Fruit fly (Drosophila melanogaster) whole organism, embryonic: ENCODE results near the gene CG12998.

Experiments
- Blimp-1 ChIP-seq: fragments of 200-800 bp; sonication (Bioruptor generic); optimal IDR thresholded peaks from 3 replicates; lab custom pipeline; 2018; ENCODE audit warnings: missing biosample characterization, missing genetic modification characterization, mild to moderate bottlenecking, moderate library complexity, missing genetic modification reagents
- Bteb2 ChIP-seq: fragments of 200-800 bp; sonication (Bioruptor generic); optimal IDR thresholded peaks from 2 replicates; lab custom pipeline; 2016; ENCODE audit warnings: missing biosample characterization, missing genetic modification characterization
- CG10274 ChIP-seq: fragments of 200-800 bp; sonication (Bioruptor generic); optimal IDR thresholded peaks from 3 replicates; lab custom pipeline; 2017; ENCODE audit warnings: missing biosample characterization, mild to moderate bottlenecking, missing genetic modification characterization
- CG10462 ChIP-seq: fragments of 200-800 bp; sonication (Bioruptor generic); optimal IDR thresholded peaks from 2 replicates; lab custom pipeline; 2016; ENCODE audit warnings: missing biosample characterization, missing genetic modification characterization
- CG11504 ChIP-seq: fragments of 200-800 bp; sonication (Bioruptor generic); optimal IDR thresholded peaks from 3 replicates; lab custom pipeline; 2019; ENCODE audit warnings: missing biosample characterization, mild to moderate bottlenecking, missing genetic modification characterization, moderate library complexity
- CG11723 ChIP-seq: fragments of 200-800 bp; sonication (Bioruptor generic); optimal IDR thresholded peaks from 2 replicates; lab custom pipeline; 2017; ENCODE audit warnings: missing biosample characterization, mild to moderate bottlenecking, missing genetic modification characterization
- CG12104 ChIP-seq: fragments of 200-800 bp; sonication (Bioruptor generic); optimal IDR thresholded peaks from 3 replicates; lab custom pipeline; 2016; ENCODE audit warnings: missing biosample characterization, missing genetic modification characterization
- CG1233 ChIP-seq: fragments of 200-800 bp; sonication (Bioruptor generic); optimal IDR thresholded peaks from 4 replicates; lab custom pipeline; 2018; ENCODE audit warnings: missing biosample characterization, mild to moderate bottlenecking, missing genetic modification characterization
- CG13287 ChIP-seq: fragments of 200-800 bp; sonication (Bioruptor generic); IDR thresholded peaks from 2 replicates; pipeline ENCODE4 v1.3.6; 2022; ENCODE audit warnings: missing biosample characterization, missing genetic modification characterization; ENCODE audit not compliant: partially characterized antibody
- CG13775 ChIP-seq: fragments of 200-800 bp; sonication (Bioruptor generic); optimal IDR thresholded peaks from 3 replicates; lab custom pipeline; 2017; ENCODE audit warnings: missing biosample characterization, mild to moderate bottlenecking, missing genetic modification characterization
- CG13894 ChIP-seq: fragments of 200-800 bp; sonication (Bioruptor generic); optimal IDR thresholded peaks from 3 replicates; lab custom pipeline; 2018; ENCODE audit warnings: missing biosample characterization, mild to moderate bottlenecking, missing genetic modification characterization, moderate library complexity
- CG14050 ChIP-seq: fragments of 200-800 bp; sonication (Bioruptor generic); IDR thresholded peaks from 3 replicates; pipeline ENCODE4 v1.3.6; 2022; ENCODE audit warnings: missing biosample characterization, missing genetic modification characterization
- CG15011 ChIP-seq: fragments of 200-800 bp; sonication (Bioruptor generic); optimal IDR thresholded peaks from 3 replicates; lab custom pipeline; 2018; ENCODE audit warnings: missing biosample characterization, mild to moderate bottlenecking, missing genetic modification characterization
- CG1603 ChIP-seq: fragments of 200-800 bp; sonication (Bioruptor generic); optimal IDR thresholded peaks from 2 replicates; lab custom pipeline; 2019; ENCODE audit warnings: missing biosample characterization, mild to moderate bottlenecking, missing genetic modification characterization, moderate library complexity
- CG16813 ChIP-seq: fragments of 200-800 bp; sonication (Bioruptor generic); IDR thresholded peaks from 3 replicates; pipeline ENCODE4 v1.3.6; 2022; ENCODE audit warnings: missing biosample characterization, missing genetic modification characterization; ENCODE audit not compliant: partially characterized antibody
- CG16863 ChIP-seq: fragments of 200-800 bp; sonication (Bioruptor generic); optimal IDR thresholded peaks from 3 replicates; lab custom pipeline; 2016; ENCODE audit warnings: missing biosample characterization, missing genetic modification characterization
- CG17328 ChIP-seq: fragments of 200-800 bp; sonication (Bioruptor generic); IDR thresholded peaks from 2 replicates; pipeline ENCODE4 v1.3.6; 2022; ENCODE audit warnings: missing biosample characterization, missing genetic modification characterization
- CG2116 ChIP-seq: fragments of 200-800 bp; sonication (Bioruptor generic); optimal IDR thresholded peaks from 3 replicates; lab custom pipeline; 2018; ENCODE audit warnings: missing biosample characterization, mild to moderate bottlenecking, missing genetic modification characterization
- CG3065 ChIP-seq: fragments of 200-800 bp; sonication (Bioruptor generic); optimal IDR thresholded peaks from 2 replicates; lab custom pipeline; 2016; ENCODE audit warnings: missing biosample characterization, missing genetic modification characterization
- CG6272 ChIP-seq: fragments of 200-800 bp; sonication (Bioruptor generic); IDR thresholded peaks from 2 replicates; pipeline ENCODE4 v1.3.6; 2022; ENCODE audit warnings: missing biosample characterization, missing genetic modification characterization
- CG6765 ChIP-seq: fragments of 200-800 bp; sonication (Bioruptor generic); optimal IDR thresholded peaks from 3 replicates; lab custom pipeline; 2017; ENCODE audit warnings: missing biosample characterization, mild to moderate bottlenecking, missing genetic modification characterization
- CG7786 ChIP-seq: fragments of 200-800 bp; sonication (Bioruptor generic); optimal IDR thresholded peaks from 2 replicates; lab custom pipeline; 2016; ENCODE audit warnings: missing biosample characterization, missing genetic modification characterization
- Doc2 ChIP-seq: fragments of 200-800 bp; sonication (Bioruptor generic); IDR thresholded peaks from 2 replicates; pipeline ENCODE4 v1.3.6; 2022; ENCODE audit warnings: missing biosample characterization, missing genetic modification characterization
- Doc3 ChIP-seq: fragments of 200-800 bp; sonication (Bioruptor generic); IDR thresholded peaks from 3 replicates; pipeline ENCODE4 v1.3.6; 2022; ENCODE audit warnings: missing biosample characterization, missing genetic modification characterization; ENCODE audit not compliant: partially characterized antibody
- GATAe ChIP-seq: fragments of 200-800 bp; sonication (Bioruptor generic); conservative IDR thresholded peaks from 2 replicates; pipeline ENCODE4 v1.3.6; 2022; ENCODE audit warnings: missing biosample characterization, missing genetic modification characterization
- Hr51 ChIP-seq, 2 experiments: fragments of 200-800 bp; sonication (Bioruptor generic); optimal IDR thresholded peaks; 2 replicates in 1 of 2; 3 replicates in 1 of 2; lab custom pipeline; 2016 to 2018; ENCODE audit warnings: missing biosample characterization in 2 of 2, missing genetic modification characterization in 2 of 2, mild to moderate bottlenecking in 1 of 2, moderate library complexity in 1 of 2
- MTF-1 ChIP-seq: fragments of 200-800 bp; sonication (Bioruptor generic); optimal IDR thresholded peaks from 2 replicates; lab custom pipeline; 2018; ENCODE audit warnings: missing biosample characterization, mild to moderate bottlenecking, missing genetic modification characterization, borderline replicate concordance
- Mrtf ChIP-seq: fragments of 200-800 bp; sonication (Bioruptor generic); IDR thresholded peaks from 3 replicates; pipeline ENCODE4 v1.3.6; 2022; ENCODE audit warnings: missing biosample characterization, missing genetic modification characterization
- NC2β ChIP-seq: fragments of 200-800 bp; sonication (Bioruptor generic); optimal IDR thresholded peaks from 2 replicates; lab custom pipeline; 2016; ENCODE audit warnings: missing biosample characterization, missing genetic modification characterization
- Sry-β ChIP-seq: fragments of 200-800 bp; sonication (Bioruptor generic); optimal IDR thresholded peaks from 2 replicates; lab custom pipeline; 2018; ENCODE audit warnings: missing biosample characterization, mild to moderate bottlenecking, missing genetic modification characterization, moderate library complexity
- Stat92E ChIP-seq, 3 experiments: fragments of >200 bp in 2 of 3; fragments of 200-800 bp in 1 of 3; sonication (Bioruptor generic) in 1 of 3; optimal IDR thresholded peaks; 2 replicates each; lab custom pipeline; 2017 to 2019; ENCODE audit warnings: missing biosample characterization in 3 of 3, missing genetic modification characterization in 3 of 3, mild to moderate bottlenecking in 1 of 3, moderate library complexity in 1 of 3
- abd-A ChIP-seq: fragments of 200-800 bp; sonication (Bioruptor generic); optimal IDR thresholded peaks from 3 replicates; lab custom pipeline; 2019; ENCODE audit warnings: missing biosample characterization, mild to moderate bottlenecking, missing genetic modification characterization, moderate library complexity
- bigmax ChIP-seq: fragments of 200-800 bp; sonication (Bioruptor generic); optimal IDR thresholded peaks from 2 replicates; lab custom pipeline; 2018; ENCODE audit warnings: missing biosample characterization, mild to moderate bottlenecking, missing genetic modification characterization
- cwo ChIP-seq: fragments of 200-800 bp; sonication (Bioruptor generic); optimal IDR thresholded peaks from 3 replicates; lab custom pipeline; 2017; ENCODE audit warnings: missing biosample characterization, missing genetic modification characterization, mild to moderate bottlenecking, moderate library complexity, missing genetic modification reagents
- emc ChIP-seq: fragments of 200-800 bp; sonication (Bioruptor generic); optimal IDR thresholded peaks from 2 replicates; lab custom pipeline; 2016; ENCODE audit warnings: missing biosample characterization, missing genetic modification characterization
- en ChIP-seq: fragments of 200-800 bp; sonication (Bioruptor generic); optimal IDR thresholded peaks from 2 replicates; lab custom pipeline; 2016; ENCODE audit warnings: missing biosample characterization, missing genetic modification characterization
- ewg ChIP-seq: fragments of 200-800 bp; sonication (Bioruptor generic); optimal IDR thresholded peaks from 3 replicates; lab custom pipeline; 2017; ENCODE audit warnings: mild to moderate bottlenecking, missing biosample characterization, missing genetic modification reagents, missing genetic modification characterization
- fu2 ChIP-seq: fragments of 200-800 bp; sonication (Bioruptor generic); optimal IDR thresholded peaks from 2 replicates; lab custom pipeline; 2016; ENCODE audit warnings: missing biosample characterization, missing genetic modification characterization
- gsb-n ChIP-seq: fragments of 200-800 bp; sonication (Bioruptor generic); optimal IDR thresholded peaks from 3 replicates; lab custom pipeline; 2018; ENCODE audit warnings: missing biosample characterization, mild to moderate bottlenecking, missing genetic modification characterization
- mld ChIP-seq: fragments of 200-800 bp; sonication (Bioruptor generic); IDR thresholded peaks from 3 replicates; pipeline ENCODE4 v1.3.6; 2022; ENCODE audit warnings: missing biosample characterization, missing genetic modification characterization; ENCODE audit not compliant: partially characterized antibody
- nerfin-1 ChIP-seq: fragments of 200-800 bp; sonication (Bioruptor generic); optimal IDR thresholded peaks from 3 replicates; lab custom pipeline; 2019; ENCODE audit warnings: missing biosample characterization, mild to moderate bottlenecking, missing genetic modification characterization, moderate library complexity
- pan ChIP-seq, 4 experiments: fragments of >200 bp in 3 of 4; fragments of 200-800 bp in 1 of 4; sonication (Bioruptor generic) in 1 of 4; optimal IDR thresholded peaks in 3 of 4; IDR thresholded peaks in 1 of 4; 2 replicates each; pipeline versions ENCODE4 v1.3.6 to Lab custom; 2017 to 2022; ENCODE audit warnings: missing biosample characterization in 2 of 4, missing genetic modification characterization in 2 of 4, mixed read lengths in 1 of 4
- slou ChIP-seq: fragments of 200-800 bp; sonication (Bioruptor generic); optimal IDR thresholded peaks from 3 replicates; lab custom pipeline; 2016; ENCODE audit warnings: missing biosample characterization, missing genetic modification characterization
- vnd ChIP-seq: fragments of 200-800 bp; sonication (Bioruptor generic); IDR thresholded peaks from 3 replicates; pipeline ENCODE4 v1.3.6; 2022; ENCODE audit warnings: missing biosample characterization, missing genetic modification characterization; ENCODE audit not compliant: partially characterized antibody
- wek ChIP-seq: fragments of 200-800 bp; sonication (Bioruptor generic); optimal IDR thresholded peaks from 3 replicates; lab custom pipeline; 2018; ENCODE audit warnings: missing biosample characterization, mild to moderate bottlenecking, missing genetic modification characterization, moderate library complexity
- z ChIP-seq: fragments of 200-800 bp; sonication (Bioruptor generic); IDR thresholded peaks from 3 replicates; pipeline ENCODE4 v1.3.6; 2022; ENCODE audit warnings: missing biosample characterization, missing genetic modification characterization
- zen ChIP-seq: fragments of 200-800 bp; sonication (Bioruptor generic); optimal IDR thresholded peaks from 3 replicates; lab custom pipeline; 2018; ENCODE audit warnings: missing biosample characterization, mild to moderate bottlenecking, missing genetic modification characterization, moderate library complexity

CG12998 gene

dm6 chrX:17181264-17182198 is 36.9 kb upstream of the CG12998 start (continued):
- no peak for TF ChIP-seq emc
- TF ChIP-seq GATAe (GFP tag; lab: Robert Waterston, UW) = no peak
- no peak for TF ChIP-seq bigmax
- TF ChIP-seq CG13775 (GFP tag; lab: Kevin White, UChicago) = peak; percentile 1
- TF ChIP-seq Blimp-1 (GFP tag; lab: Kevin White, UChicago) = peak; percentile 92
- no peak for TF ChIP-seq CG12104 (GFP tag; lab: Kevin White, UChicago)
- TF ChIP-seq CG1233 (GFP tag; lab: Kevin White, UChicago) = peak; percentile 6
- no peak for TF ChIP-seq Doc2 (GFP tag; lab: Robert Waterston, UW)
- TF ChIP-seq Doc3 = no peak
- no peak for TF ChIP-seq Stat92E (GFP tag; optimal IDR thresholded peaks at IDR 0.05; lab: Kevin White, UChicago)
- TF ChIP-seq CG13287 = no peak
- TF ChIP-seq CG16813 (GFP tag; lab: Robert Waterston, UW) = no peak
- peak; percentile 6 for TF ChIP-seq zen (tag; lab: Kevin White, UChicago)
- TF ChIP-seq MTF-1 (GFP tag; lab: Kevin White, UChicago) = no peak
- TF ChIP-seq fu2 (GFP tag; lab: Kevin White, UChicago) = no peak
- no peak for TF ChIP-seq CG2116 (GFP tag; lab: Kevin White, UChicago)
- peak; percentile 38; the same call in 1 of the 2 replicates for TF ChIP-seq CG17328 (GFP tag; lab: Robert Waterston, UW)
- TF ChIP-seq CG7786 (GFP tag; lab: Kevin White, UChicago) = no peak
- TF ChIP-seq Hr51 (GFP tag; optimal IDR thresholded peaks at IDR 0.05; lab: Kevin White, UChicago) = peak in 1 of 2 experiments; percentile 43
- no peak for TF ChIP-seq CG13894 (tag; lab: Kevin White, UChicago)
- TF ChIP-seq Sry-β (GFP tag; lab: Kevin White, UChicago) = no peak
- no peak for TF ChIP-seq z (GFP tag; lab: Robert Waterston, UW)
- no peak for TF ChIP-seq Mrtf (GFP tag; lab: Robert Waterston, UW)
- no peak for TF ChIP-seq en
- no peak for TF ChIP-seq mld (GFP tag; lab: Robert Waterston, UW)
- TF ChIP-seq nerfin-1 (tag; lab: Kevin White, UChicago) = no peak
- no peak for TF ChIP-seq CG10462 (GFP tag; lab: Kevin White, UChicago)
- TF ChIP-seq CG10274 = no peak
- TF ChIP-seq CG14050 (GFP tag; lab: Robert Waterston, UW) = no peak
- no peak for TF ChIP-seq slou (GFP tag; lab: Kevin White, UChicago)
- no peak for TF ChIP-seq ewg (GFP tag; lab: Kevin White, UChicago)
- no peak for TF ChIP-seq CG15011 (GFP tag; lab: Kevin White, UChicago)
- no peak for TF ChIP-seq CG6765
- no peak for TF ChIP-seq abd-A (tag; lab: Kevin White, UChicago)
- TF ChIP-seq Bteb2 (GFP tag; lab: Kevin White, UChicago) = no peak
- no peak for TF ChIP-seq pan (optimal IDR thresholded peaks at IDR 0.05; lab: Kevin White, UChicago)
- no peak for TF ChIP-seq pan (GFP tag; optimal IDR thresholded peaks at IDR 0.05 in 1 of 2, IDR thresholded peaks at IDR 0.05 in 1 of 2)
- no peak for TF ChIP-seq CG1603 (tag; lab: Kevin White, UChicago)
- no peak for TF ChIP-seq NC2β (GFP tag; lab: Kevin White, UChicago)
- TF ChIP-seq gsb-n = no peak
- no peak for TF ChIP-seq cwo (GFP tag; lab: Kevin White, UChicago)
- TF ChIP-seq CG11723 (GFP tag; lab: Kevin White, UChicago) = no peak
- TF ChIP-seq vnd (GFP tag; lab: Robert Waterston, UW) = no peak
- no peak for TF ChIP-seq CG3065 (GFP tag; lab: Kevin White, UChicago)
- no peak for TF ChIP-seq CG16863 (GFP tag; lab: Kevin White, UChicago)
- no peak for TF ChIP-seq CG6272 (GFP tag; lab: Robert Waterston, UW)
- peak; percentile 61 for TF ChIP-seq CG11504 (tag; lab: Kevin White, UChicago)
- no peak for TF ChIP-seq wek
